Worm (Caenorhabditis elegans): ENCODE data around the gene spig-6.

spig-6 gene

DNA sequence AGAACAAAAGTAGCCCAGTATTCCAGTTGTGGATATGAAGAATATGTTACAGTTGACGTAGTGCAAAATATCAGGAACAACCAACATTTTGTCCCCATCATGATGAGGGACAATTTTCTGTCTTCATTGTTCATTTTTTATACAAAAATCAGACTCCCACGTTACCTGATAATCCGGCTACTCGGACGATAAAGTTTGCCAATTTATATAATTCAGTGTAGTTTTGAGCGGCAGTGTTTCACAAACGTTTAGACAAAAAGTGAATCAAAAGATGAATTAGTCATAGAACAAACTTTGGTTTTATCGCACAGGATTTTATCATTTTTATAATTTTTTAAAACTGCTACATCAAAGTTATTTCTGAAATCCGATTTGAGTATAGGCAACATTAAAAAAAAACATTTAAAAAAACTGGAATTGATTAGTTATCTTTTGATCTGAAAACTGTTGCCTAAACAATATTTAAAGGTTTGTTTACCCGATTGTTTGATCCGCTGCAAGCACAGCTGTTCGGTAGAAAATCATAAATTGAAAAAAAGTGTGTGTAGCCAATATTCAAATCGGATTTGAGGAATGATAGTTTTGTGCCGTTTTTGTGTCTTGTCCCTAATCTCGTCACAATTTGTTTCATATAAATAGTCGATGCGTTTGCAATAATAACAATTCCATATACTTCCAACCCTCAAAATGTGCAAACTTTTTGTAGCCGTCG, at the start of gene spig-6, which contains the start of gene F57E7.4:
Gene spig-6, plus strand, starts transcription at position 662 of the 712 bp plus-strand sequence.
Gene F57E7.4, minus strand, starts transcription at position 101 of the 712 bp plus-strand sequence.
- TF ChIP-seq dmd-4 (tag; optimal IDR thresholded peaks at IDR 0.05; ENCODE audit: borderline replicate concordance), result no peak
- TF ChIP-seq ceh-48 (tag; optimal IDR thresholded peaks at IDR 0.05), result no peak
- TF ChIP-seq pha-2 (tag; optimal IDR thresholded peaks at IDR 0.05), result no peak
- no peak for TF ChIP-seq unc-55 (GFP tag; optimal IDR thresholded peaks at IDR 0.05)
- TF ChIP-seq pha-4 (tag; optimal IDR thresholded peaks at IDR 0.05), result no peak
- TF ChIP-seq C08G9.2 (tag; optimal IDR thresholded peaks at IDR 0.05), result no peak
- TF ChIP-seq ceh-31 (tag; optimal IDR thresholded peaks at IDR 0.05), result no peak
- no peak for TF ChIP-seq odd-2 (tag; optimal IDR thresholded peaks at IDR 0.05)
- no peak for TF ChIP-seq pag-3 (tag; optimal IDR thresholded peaks at IDR 0.05; ENCODE audit: borderline replicate concordance)
- TF ChIP-seq pat-9 (tag; optimal IDR thresholded peaks at IDR 0.05), result no peak
- no peak for TF ChIP-seq sox-2 (GFP tag; IDR thresholded peaks at IDR 0.05)
- no peak for TF ChIP-seq hlh-15 (tag; optimal IDR thresholded peaks at IDR 0.05)
- no peak for TF ChIP-seq ref-2 (tag; optimal IDR thresholded peaks at IDR 0.05)

DNA sequence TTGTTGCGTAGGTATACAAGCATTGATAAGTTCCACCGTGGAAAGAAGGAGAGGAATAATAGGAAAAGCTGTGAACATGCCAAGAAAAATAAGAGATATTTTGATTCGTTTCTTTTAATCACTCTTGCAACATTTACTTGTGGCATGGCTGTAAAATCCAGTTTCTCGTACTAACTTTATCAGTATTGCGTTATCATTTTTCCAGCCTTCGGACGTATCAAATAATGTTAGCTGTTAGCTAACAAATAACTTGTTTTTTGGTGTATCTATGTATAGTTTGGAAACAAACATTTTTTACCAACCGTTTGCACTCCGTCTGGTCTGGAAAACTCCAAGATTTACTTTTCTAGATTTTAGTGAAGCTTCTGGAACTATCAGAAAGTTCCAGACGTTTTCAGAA, 47.9 kb upstream of the spig-6 start, which contains the start of gene clec-234:
Gene clec-234, minus strand, starts transcription at position 101 of the 400 bp plus-strand sequence.
- TF ChIP-seq pha-2 (tag; optimal IDR thresholded peaks at IDR 0.05), result no peak
- no peak for TF ChIP-seq unc-42 (tag; optimal IDR thresholded peaks at IDR 0.05)
- no peak for TF ChIP-seq dve-1 (tag; optimal IDR thresholded peaks at IDR 0.05)
- TF ChIP-seq fkh-10 (GFP tag; optimal IDR thresholded peaks at IDR 0.05), result no peak
- no peak for TF ChIP-seq ceh-14 (tag; optimal IDR thresholded peaks at IDR 0.05)
- TF ChIP-seq odd-2 (tag; optimal IDR thresholded peaks at IDR 0.05), result no peak
- TF ChIP-seq hlh-15 (tag; optimal IDR thresholded peaks at IDR 0.05), result no peak
- TF ChIP-seq ceh-6 (GFP tag; optimal IDR thresholded peaks at IDR 0.05), result no peak
- no peak for TF ChIP-seq syd-9 (tag; optimal IDR thresholded peaks at IDR 0.05)
- no peak for TF ChIP-seq zip-5 (tag; optimal IDR thresholded peaks at IDR 0.05)
- no peak for TF ChIP-seq ceh-9 (tag; optimal IDR thresholded peaks at IDR 0.05)
- no peak for TF ChIP-seq C38D4.7 (GFP tag; optimal IDR thresholded peaks at IDR 0.05)
- TF ChIP-seq ama-1 (optimal IDR thresholded peaks at IDR 0.05), result no peak

DNA sequence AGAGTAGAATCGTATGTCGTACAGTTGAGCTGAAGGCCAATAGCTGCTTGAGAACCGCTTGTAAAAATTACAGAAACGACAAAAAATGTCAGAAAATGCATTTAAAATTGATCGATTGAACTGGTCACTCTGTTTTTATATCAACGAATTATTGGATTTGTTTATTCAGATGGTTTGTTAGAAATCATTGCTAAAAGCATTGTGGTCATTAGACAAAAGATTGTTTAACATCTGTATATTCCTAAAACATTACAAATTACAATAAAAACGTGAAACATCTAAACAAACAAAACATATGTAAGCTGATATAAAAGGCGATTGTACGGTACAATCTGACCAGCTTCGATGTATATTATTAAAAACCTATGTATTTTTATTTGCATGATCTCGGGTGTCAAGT, 45.9 kb upstream of the spig-6 start, which contains the start of the genes F26D2.13 and F26D2.14:
Gene F26D2.13, minus strand, starts transcription at position 101 of the 400 bp plus-strand sequence.
Gene F26D2.14, plus strand, starts transcription at position 346 of the 400 bp plus-strand sequence.
- no peak for TF ChIP-seq ceh-6 (GFP tag; optimal IDR thresholded peaks at IDR 0.05)
- no peak for TF ChIP-seq ceh-34 (tag; optimal IDR thresholded peaks at IDR 0.05)
- TF ChIP-seq ztf-16 (tag; optimal IDR thresholded peaks at IDR 0.05), result no peak
- TF ChIP-seq sox-4 (tag; optimal IDR thresholded peaks at IDR 0.05), result no peak
- no peak for TF ChIP-seq nhr-11 (tag; optimal IDR thresholded peaks at IDR 0.05)
- no peak for TF ChIP-seq elt-4 (tag; optimal IDR thresholded peaks at IDR 0.05)

DNA sequence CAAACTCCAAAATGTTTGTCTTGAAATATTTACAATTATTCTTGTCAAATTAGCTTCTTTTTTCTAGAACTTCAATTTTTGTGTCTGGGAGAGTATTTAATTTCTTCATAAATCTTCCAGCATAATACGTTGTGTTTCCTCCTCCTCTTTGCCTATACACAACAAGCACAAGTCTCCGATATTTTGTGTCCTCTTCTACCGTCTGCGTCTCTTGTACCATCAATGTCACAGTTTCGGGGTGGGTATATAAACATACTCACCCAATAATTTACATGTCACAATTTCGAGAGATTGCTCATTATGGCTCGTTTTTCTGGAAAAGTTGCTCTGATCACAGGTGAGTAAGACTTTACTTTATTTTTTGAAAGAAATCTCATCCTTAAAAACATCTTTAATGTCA, 43.8 kb upstream of the spig-6 start, which contains the start of gene F26D2.15:
Gene F26D2.15, plus strand, starts transcription at position 301 of the 400 bp plus-strand sequence.
- TF ChIP-seq fkh-10 (GFP tag; optimal IDR thresholded peaks at IDR 0.05) (no peak), ceh-45 (GFP tag; IDR thresholded peaks at IDR 0.05) (no peak), dmd-4 (tag; optimal IDR thresholded peaks at IDR 0.05; ENCODE audit: borderline replicate concordance) (no peak), hlh-8 (tag; optimal IDR thresholded peaks at IDR 0.05) (no peak), pax-1 (tag; optimal IDR thresholded peaks at IDR 0.05) (no peak), ceh-22 (tag; optimal IDR thresholded peaks at IDR 0.05) (no peak), ceh-24 (tag; optimal IDR thresholded peaks at IDR 0.05) (no peak), mec-3 (tag; optimal IDR thresholded peaks at IDR 0.05; ENCODE audit: borderline replicate concordance) (no peak), lim-6 (tag; optimal IDR thresholded peaks at IDR 0.05) (no peak), pqm-1 (tag; optimal IDR thresholded peaks at IDR 0.05) (no peak), eyg-1 (tag; optimal IDR thresholded peaks at IDR 0.05) (no peak), hlh-13 (GFP tag; optimal IDR thresholded peaks at IDR 0.05) (no peak), elt-4 (tag; optimal IDR thresholded peaks at IDR 0.05) (no peak)

All from whole organism, late embryonic.